Worm (Caenorhabditis elegans) whole organism, midembryonic: ENCODE data around the gene fbxb-25.

Experiments used
- T22C8.4 ChIP-seq: fragments of 200-800 bp; sonication (Bioruptor generic); IDR thresholded peaks from 2 replicates; pipeline ENCODE4 v1.3.6; 2022; ENCODE audit warnings: missing genetic modification characterization, missing compliant biosample characterization
- cog-1 ChIP-seq: sonication (generic microtip); optimal IDR thresholded peaks from 2 replicates; lab custom pipeline; 2016; ENCODE audit warnings: missing genetic modification characterization, missing compliant biosample characterization
- flt-1 ChIP-seq: fragments of 200-800 bp; sonication (Bioruptor generic); IDR thresholded peaks from 2 replicates; pipeline ENCODE4 v1.3.6; 2022; ENCODE audit warnings: missing genetic modification characterization, missing compliant biosample characterization
- klf-2 ChIP-seq: fragments of 200-800 bp; sonication (Bioruptor generic); conservative IDR thresholded peaks from 2 replicates; pipeline ENCODE4 v1.3.6; 2022; ENCODE audit warnings: missing genetic modification reagents, missing genetic modification characterization, missing compliant biosample characterization
- med-1 ChIP-seq: sonication (generic microtip); optimal IDR thresholded peaks from 2 replicates; lab custom pipeline; 2017; ENCODE audit warnings: missing genetic modification characterization, mild to moderate bottlenecking, missing compliant biosample characterization, antibody characterized with exemption, missing genetic modification reagents; ENCODE audit not compliant: insufficient read depth
- ref-1 ChIP-seq: fragments of 200-800 bp; sonication (Bioruptor generic); conservative IDR thresholded peaks from 2 replicates; pipeline ENCODE4 v1.3.6; 2022; ENCODE audit warnings: missing genetic modification reagents, missing genetic modification characterization, missing compliant biosample characterization
- tab-1 ChIP-seq: fragments of 200-800 bp; sonication (Bioruptor generic); IDR thresholded peaks from 2 replicates; pipeline ENCODE4 v1.3.6; 2022; ENCODE audit warnings: missing genetic modification characterization, missing compliant biosample characterization
- ztf-23 ChIP-seq: fragments of 200-800 bp; sonication (Bioruptor generic); IDR thresholded peaks from 2 replicates; pipeline ENCODE4 v1.3.6; 2022; ENCODE audit warnings: missing genetic modification reagents, missing genetic modification characterization, missing compliant biosample characterization
- ztf-29 ChIP-seq: fragments of 200-800 bp; sonication (Bioruptor generic); IDR thresholded peaks from 2 replicates; pipeline ENCODE4 v1.3.6; 2022; ENCODE audit warnings: missing genetic modification reagents, missing genetic modification characterization, missing compliant biosample characterization

Gene fbxb-25

ce11 chrII:1712938-1713337 is 29.1 kb downstream of the fbxb-25 start, which contains the start of gene btb-7:
TSS of gene btb-7 (plus strand) at chrII:1713238.
- TF ChIP-seq ztf-29 (no peak), T22C8.4 (no peak), klf-2 (no peak), tab-1 (GFP tag; lab: Robert Waterston, UW) (no peak), cog-1 (no peak), ztf-23 (no peak), med-1 (GFP tag; lab: Kevin White, UChicago) (no peak), ref-1 (GFP tag; lab: Robert Waterston, UW) (no peak), flt-1 (GFP tag; lab: Robert Waterston, UW) (no peak)

- TF ChIP-seq T22C8.4 (no peak), tab-1 (GFP tag; lab: Robert Waterston, UW) (0 out of 2 replicates have a peak, but pooled peaks have one; percentile 53), ztf-29 (no peak), cog-1 (no peak)
Measured at ce11 chrII:1714772-1715353, 31.0 kb downstream of the fbxb-25 start, which contains the start of gene btb-6. TSS of gene btb-6 (plus strand) at chrII:1715303.

ce11 chrII:1719153-1719552 is 35.3 kb downstream of the fbxb-25 start, which contains the start of gene fbxb-48:
TSS of gene fbxb-48 (minus strand) at chrII:1719253.
- no peak for TF ChIP-seq klf-2
- no peak for TF ChIP-seq med-1 (GFP tag; lab: Kevin White, UChicago)
- no peak for TF ChIP-seq flt-1 (GFP tag; lab: Robert Waterston, UW)
- TF ChIP-seq ztf-23 = no peak
- TF ChIP-seq T22C8.4 = no peak

ce11 chrII:1722394-1722793 is 38.6 kb downstream of the fbxb-25 start, which contains the start of the genes fbxb-5 and btb-8:
TSS of gene fbxb-5 (minus strand) at chrII:1722494.
TSS of gene btb-8 (plus strand) at chrII:1722770.
- TF ChIP-seq ztf-23 = no peak

ce11 chrII:1724314-1724713 is 40.5 kb downstream of the fbxb-25 start, which contains the start of gene fbxb-11:
TSS of gene fbxb-11 (plus strand) at chrII:1724614.
- no peak for TF ChIP-seq ztf-23
- TF ChIP-seq cog-1 = no peak
- no peak for TF ChIP-seq flt-1 (GFP tag; lab: Robert Waterston, UW)
- TF ChIP-seq med-1 (GFP tag; lab: Kevin White, UChicago) = no peak
- no peak for TF ChIP-seq tab-1 (GFP tag; lab: Robert Waterston, UW)
- TF ChIP-seq ref-1 (GFP tag; lab: Robert Waterston, UW) = no peak
- no peak for TF ChIP-seq klf-2
- TF ChIP-seq T22C8.4 = no peak

ce11 chrII:1725735-1726134 is 41.9 kb downstream of the fbxb-25 start, which contains the start of gene F45C12.17:
TSS of gene F45C12.17 (plus strand) at chrII:1726111.
- 0 out of 2 replicates have a peak, but pooled peaks have one; percentile 21 for TF ChIP-seq flt-1 (GFP tag; lab: Robert Waterston, UW)
- TF ChIP-seq ref-1 (GFP tag; lab: Robert Waterston, UW) = no peak

ce11 chrII:1728253-1728652 is 44.4 kb downstream of the fbxb-25 start, which contains the start of gene btb-9:
TSS of gene btb-9 (plus strand) at chrII:1728506.
- no peak for TF ChIP-seq ref-1 (GFP tag; lab: Robert Waterston, UW)
- TF ChIP-seq ztf-29 = no peak
- no peak for TF ChIP-seq cog-1
- TF ChIP-seq klf-2 = no peak
- TF ChIP-seq med-1 (GFP tag; lab: Kevin White, UChicago) = no peak
- no peak for TF ChIP-seq tab-1 (GFP tag; lab: Robert Waterston, UW)
- TF ChIP-seq T22C8.4 = no peak
- no peak for TF ChIP-seq ztf-23
- TF ChIP-seq flt-1 (GFP tag; lab: Robert Waterston, UW) = no peak

- no peak for TF ChIP-seq med-1 (GFP tag; lab: Kevin White, UChicago)
- TF ChIP-seq klf-2 = no peak
- TF ChIP-seq ztf-23 = no peak
- TF ChIP-seq ztf-29 = no peak
- TF ChIP-seq flt-1 (GFP tag; lab: Robert Waterston, UW) = no peak
- no peak for TF ChIP-seq tab-1 (GFP tag; lab: Robert Waterston, UW)
- TF ChIP-seq ref-1 (GFP tag; lab: Robert Waterston, UW) = no peak
- TF ChIP-seq T22C8.4 = no peak
- TF ChIP-seq cog-1 = no peak
Measured at ce11 chrII:1730103-1730502, 46.3 kb downstream of the fbxb-25 start, which contains the start of gene ceh-81. TSS of gene ceh-81 (plus strand) at chrII:1730403.

ce11 chrII:1731932-1732331 is 48.1 kb downstream of the fbxb-25 start, which contains the start of gene ceh-82:
TSS of gene ceh-82 (plus strand) at chrII:1732232.
- TF ChIP-seq ztf-23 (no peak), klf-2 (no peak), tab-1 (GFP tag; lab: Robert Waterston, UW) (no peak), ztf-29 (no peak), flt-1 (GFP tag; lab: Robert Waterston, UW) (no peak), med-1 (GFP tag; lab: Kevin White, UChicago) (no peak), cog-1 (no peak), ref-1 (GFP tag; lab: Robert Waterston, UW) (no peak), T22C8.4 (no peak)
